Fruit fly (Drosophila melanogaster) whole organism, adult: ENCODE results near the gene per.
A peak's percentile ranks its signal among the peaks of the same experiment; 100 is the strongest.

ENCODE experiments used
- CG11617 ChIP-seq: fragments of 200-800 bp; sonication (Bioruptor generic); optimal IDR thresholded peaks from 2 replicates; lab custom pipeline; 2017; ENCODE audit warnings: mild to moderate bottlenecking, missing biosample characterization, missing genetic modification reagents, missing genetic modification characterization
- CG12768 ChIP-seq: fragments of 200-800 bp; sonication (Bioruptor generic); optimal IDR thresholded peaks from 2 replicates; lab custom pipeline; 2017; ENCODE audit warnings: missing biosample characterization, missing genetic modification characterization, mild to moderate bottlenecking, moderate library complexity, missing genetic modification reagents
- CG14711 ChIP-seq: fragments of 200-800 bp; sonication (Bioruptor generic); optimal IDR thresholded peaks from 2 replicates; lab custom pipeline; 2018; ENCODE audit warnings: missing biosample characterization, mild to moderate bottlenecking, missing genetic modification characterization, moderate library complexity
- CG1620 ChIP-seq: fragments of 200-800 bp; sonication (Bioruptor generic); optimal IDR thresholded peaks from 2 replicates; lab custom pipeline; 2016; ENCODE audit warnings: missing biosample characterization, missing genetic modification characterization
- CG33017 ChIP-seq: fragments of 200-800 bp; sonication (Bioruptor generic); optimal IDR thresholded peaks from 2 replicates; lab custom pipeline; 2018; ENCODE audit warnings: missing biosample characterization, mild to moderate bottlenecking, missing genetic modification characterization, moderate library complexity
- CG5204 ChIP-seq: fragments of 200-800 bp; sonication (Bioruptor generic); optimal IDR thresholded peaks from 2 replicates; lab custom pipeline; 2016; ENCODE audit warnings: missing biosample characterization, missing genetic modification characterization
- CG7045 ChIP-seq: fragments of 200-800 bp; sonication (Bioruptor generic); optimal IDR thresholded peaks from 2 replicates; lab custom pipeline; 2017; ENCODE audit warnings: missing biosample characterization, mild to moderate bottlenecking, missing genetic modification characterization
- CG7101 ChIP-seq: fragments of 200-800 bp; sonication (Bioruptor generic); optimal IDR thresholded peaks from 2 replicates; lab custom pipeline; 2018; ENCODE audit warnings: missing biosample characterization, mild to moderate bottlenecking, missing genetic modification characterization, moderate library complexity
- Clk ChIP-seq: fragments of 200-800 bp; sonication (Bioruptor generic); optimal IDR thresholded peaks from 2 replicates; lab custom pipeline; 2017; ENCODE audit warnings: missing biosample characterization, missing genetic modification characterization
- Crg-1 ChIP-seq: fragments of 200-800 bp; sonication (Bioruptor generic); optimal IDR thresholded peaks from 2 replicates; lab custom pipeline; 2016; ENCODE audit warnings: missing biosample characterization, missing genetic modification characterization
- Hr96 ChIP-seq: fragments of 200-800 bp; sonication (Bioruptor generic); optimal IDR thresholded peaks from 2 replicates; lab custom pipeline; 2016; ENCODE audit warnings: missing biosample characterization, missing genetic modification characterization
- Mnt ChIP-seq: fragments of 200-800 bp; sonication (Bioruptor generic); optimal IDR thresholded peaks from 2 replicates; lab custom pipeline; 2016; ENCODE audit warnings: missing biosample characterization, mild to moderate bottlenecking, missing genetic modification characterization
- bab1 ChIP-seq: fragments of 200-800 bp; sonication (Bioruptor generic); optimal IDR thresholded peaks from 3 replicates; lab custom pipeline; 2019; ENCODE audit warnings: missing biosample characterization, mild to moderate bottlenecking, missing genetic modification characterization, moderate library complexity
- cic ChIP-seq: fragments of 200-800 bp; sonication (Bioruptor generic); optimal IDR thresholded peaks from 2 replicates; lab custom pipeline; 2017; ENCODE audit warnings: missing biosample characterization, mild to moderate bottlenecking, missing genetic modification characterization, moderate library complexity
- cnc ChIP-seq, 2 experiments: fragments of >200 bp; optimal IDR thresholded peaks; 2 replicates each; lab custom pipeline; 2017
- kay ChIP-seq: fragments of 200-800 bp; sonication (Bioruptor generic); peaks from one replicate; lab custom pipeline; 2016; ENCODE audit warnings: missing biosample characterization, missing genetic modification characterization, borderline replicate concordance
- ovo ChIP-seq: fragments of 200-800 bp; sonication (Bioruptor generic); optimal IDR thresholded peaks from 2 replicates; lab custom pipeline; 2016; ENCODE audit warnings: missing biosample characterization, missing genetic modification characterization
- pad ChIP-seq: fragments of 200-800 bp; sonication (Bioruptor generic); optimal IDR thresholded peaks from 3 replicates; lab custom pipeline; 2017; ENCODE audit warnings: missing biosample characterization, missing genetic modification characterization, mild to moderate bottlenecking, moderate library complexity, missing genetic modification reagents
- tj ChIP-seq: fragments of 200-800 bp; sonication (Bioruptor generic); optimal IDR thresholded peaks from 3 replicates; lab custom pipeline; 2017; ENCODE audit warnings: missing biosample characterization, mild to moderate bottlenecking, missing genetic modification characterization, moderate library complexity
- toe ChIP-seq: fragments of 200-800 bp; sonication (Bioruptor generic); optimal IDR thresholded peaks from 2 replicates; lab custom pipeline; 2016; ENCODE audit warnings: missing biosample characterization, missing genetic modification characterization

The per gene

DNA sequence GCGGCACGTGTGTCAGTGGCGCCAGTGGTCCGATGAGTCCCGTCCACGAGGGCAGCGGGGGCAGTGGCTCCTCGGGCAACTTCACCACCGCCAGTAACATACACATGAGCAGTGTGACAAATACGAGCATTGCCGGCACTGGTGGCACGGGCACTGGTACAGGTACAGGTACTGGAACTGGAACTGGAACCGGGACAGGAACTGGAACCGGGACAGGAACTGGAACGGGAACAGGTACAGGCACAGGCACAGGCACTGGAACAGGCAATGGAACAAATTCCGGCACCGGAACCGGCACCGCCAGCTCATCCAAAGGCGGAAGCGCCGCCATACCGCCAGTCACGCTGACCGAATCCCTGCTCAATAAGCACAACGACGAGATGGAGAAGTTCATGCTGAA, 5.0 kb downstream of the per start:
- TF ChIP-seq CG1620 (GFP tag; lab: Kevin White, UChicago): no peak
- no peak for TF ChIP-seq CG12768 (GFP tag; lab: Kevin White, UChicago)
- no peak for TF ChIP-seq CG7101
- no peak for TF ChIP-seq bab1 (GFP tag; lab: Kevin White, UChicago)
- no peak for TF ChIP-seq pad (GFP tag; lab: Kevin White, UChicago)
- TF ChIP-seq Crg-1 (GFP tag; lab: Kevin White, UChicago): no peak
- no peak for TF ChIP-seq cnc (optimal IDR thresholded peaks at IDR 0.05; lab: Kevin White, UChicago)
- no peak for TF ChIP-seq CG11617 (GFP tag; lab: Kevin White, UChicago)
- no peak for TF ChIP-seq Mnt (GFP tag; lab: Kevin White, UChicago)
- no peak for TF ChIP-seq ovo (GFP tag; lab: Kevin White, UChicago)
- no peak for TF ChIP-seq cic (GFP tag; lab: Kevin White, UChicago)
- no peak for TF ChIP-seq tj
- no peak for TF ChIP-seq Clk (GFP tag; lab: Kevin White, UChicago)
- no peak for TF ChIP-seq toe (GFP tag; lab: Kevin White, UChicago)
- TF ChIP-seq Hr96 (GFP tag; lab: Kevin White, UChicago): no peak

DNA sequence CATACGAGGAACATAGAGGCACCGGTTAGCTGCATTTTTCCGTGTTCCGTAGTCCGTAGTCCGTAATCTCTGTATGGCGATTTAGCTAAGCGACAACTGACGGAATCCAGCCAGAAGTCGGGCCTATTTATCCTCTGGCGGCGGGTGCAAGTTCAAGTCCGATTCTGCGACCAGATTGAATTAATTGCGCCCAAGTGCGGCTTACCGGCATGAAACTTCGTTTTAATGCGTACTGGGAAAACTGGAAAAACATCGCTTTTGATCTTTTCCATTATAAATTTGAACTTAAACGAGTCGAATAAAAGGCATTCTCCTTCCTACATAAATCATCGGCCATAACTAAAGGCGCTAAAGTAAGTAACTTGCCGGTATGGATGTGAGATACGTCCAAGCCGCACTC, 8.4 kb downstream of the per start, which contains the start of gene dyw:
dyw (minus strand) TSS at position 101 of the 400 bp plus-strand sequence.
- no peak for TF ChIP-seq cnc (optimal IDR thresholded peaks at IDR 0.05; lab: Kevin White, UChicago)
- no peak for TF ChIP-seq cic (GFP tag; lab: Kevin White, UChicago)
- TF ChIP-seq kay (GFP tag; lab: Kevin White, UChicago): no peak
- no peak for TF ChIP-seq ovo (GFP tag; lab: Kevin White, UChicago)
- no peak for TF ChIP-seq Mnt (GFP tag; lab: Kevin White, UChicago)
- no peak for TF ChIP-seq CG7045 (GFP tag; lab: Kevin White, UChicago)
- no peak for TF ChIP-seq Clk (GFP tag; lab: Kevin White, UChicago)
- TF ChIP-seq toe (GFP tag; lab: Kevin White, UChicago): no peak
- no peak for TF ChIP-seq CG33017 (tag; lab: Kevin White, UChicago)
- no peak for TF ChIP-seq Crg-1 (GFP tag; lab: Kevin White, UChicago)
- TF ChIP-seq tj: no peak
- TF ChIP-seq CG11617 (GFP tag; lab: Kevin White, UChicago): no peak
- TF ChIP-seq CG12768 (GFP tag; lab: Kevin White, UChicago): no peak
- TF ChIP-seq CG7101: no peak

DNA sequence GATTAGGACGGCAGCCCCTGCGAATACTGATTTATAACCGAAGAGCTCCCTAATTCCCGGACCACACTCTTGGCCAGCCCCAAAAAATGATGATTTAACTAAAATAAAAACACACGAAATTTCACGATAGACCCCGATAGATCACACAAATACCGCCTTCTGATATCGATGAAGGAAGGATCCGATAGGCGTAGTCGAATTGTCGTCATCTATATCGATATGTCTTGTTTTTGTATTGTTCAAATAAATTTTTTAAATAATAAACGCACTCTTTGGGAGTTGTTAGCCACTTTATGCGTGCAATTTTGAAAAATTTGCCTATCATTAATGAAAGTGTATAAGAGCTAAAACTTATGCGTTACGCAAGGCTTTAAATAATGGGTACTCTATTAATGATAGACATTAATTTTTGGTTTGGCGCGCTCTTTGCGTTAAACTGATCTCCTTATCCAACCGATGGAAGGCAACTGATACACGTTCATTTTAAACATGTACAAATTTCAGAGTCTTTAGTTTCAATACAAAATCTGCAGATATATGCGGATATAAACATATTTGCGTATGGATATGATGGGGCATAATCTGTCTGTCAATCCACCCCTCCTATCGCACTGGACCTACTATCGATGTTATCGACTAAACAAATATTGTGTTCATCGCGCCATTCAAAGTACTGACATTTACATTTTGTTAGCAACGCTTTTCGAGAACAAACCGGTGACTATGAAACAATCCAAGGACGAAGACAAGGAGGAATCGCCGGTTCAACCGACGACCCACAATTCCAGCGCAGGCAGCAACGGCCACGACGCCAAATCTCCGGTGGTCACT, 12.9 kb downstream of the per start, which contains the start of the genes Spg7 and Lint-O:
Spg7 (minus strand) TSS at position 148 of the 831 bp plus-strand sequence.
Lint-O (plus strand) TSS at position 638 of the 831 bp plus-strand sequence.
- no peak for TF ChIP-seq pad (GFP tag; lab: Kevin White, UChicago)
- TF ChIP-seq tj: peak; percentile 46
- no peak for TF ChIP-seq Mnt (GFP tag; lab: Kevin White, UChicago)
- no peak for TF ChIP-seq bab1 (GFP tag; lab: Kevin White, UChicago)
- no peak for TF ChIP-seq CG11617 (GFP tag; lab: Kevin White, UChicago)
- no peak for TF ChIP-seq ovo (GFP tag; lab: Kevin White, UChicago)

DNA sequence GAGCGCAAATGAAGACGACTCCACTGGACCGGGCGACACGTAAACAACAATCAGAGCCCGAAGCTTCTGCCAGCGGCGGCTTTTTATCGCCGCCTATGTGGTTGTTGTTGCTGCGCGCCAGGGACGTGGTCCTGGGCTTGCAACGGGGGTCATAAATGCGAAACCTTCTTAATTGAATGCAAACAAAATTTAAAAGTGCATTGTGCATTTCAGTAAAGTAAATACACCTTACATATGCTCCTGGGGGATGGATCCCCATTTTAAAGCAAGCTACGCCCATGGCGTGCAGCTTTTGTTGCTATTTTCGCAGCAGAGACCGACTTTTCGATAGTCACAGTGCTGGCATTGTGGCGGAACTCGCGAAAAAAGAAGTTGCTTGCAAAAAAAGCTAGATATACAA, 18.3 kb downstream of the per start, which contains the start of gene Ugalt:
Ugalt (minus strand) TSS at position 160 of the 400 bp plus-strand sequence.
- peak; percentile 100 for TF ChIP-seq toe (GFP tag; lab: Kevin White, UChicago)
- TF ChIP-seq Crg-1 (GFP tag; lab: Kevin White, UChicago): peak; percentile 100
- peak; percentile 99 for TF ChIP-seq tj
- peak; percentile 99 for TF ChIP-seq pad (GFP tag; lab: Kevin White, UChicago)
- peak; percentile 100 for TF ChIP-seq CG1620 (GFP tag; lab: Kevin White, UChicago)
- TF ChIP-seq Mnt (GFP tag; lab: Kevin White, UChicago): peak; percentile 100
- peak; percentile 100 for TF ChIP-seq CG7045 (GFP tag; lab: Kevin White, UChicago)
- peak; percentile 100 for TF ChIP-seq bab1 (GFP tag; lab: Kevin White, UChicago)
- TF ChIP-seq CG14711 (tag; lab: Kevin White, UChicago): peak; percentile 100
- TF ChIP-seq CG7101: peak; percentile 100
- peak; percentile 100 for TF ChIP-seq Hr96 (GFP tag; lab: Kevin White, UChicago)
- peak; percentile 100 for TF ChIP-seq CG5204 (GFP tag; lab: Kevin White, UChicago)
- no peak for TF ChIP-seq cnc (optimal IDR thresholded peaks at IDR 0.05; lab: Kevin White, UChicago)
- no peak for TF ChIP-seq kay (GFP tag; lab: Kevin White, UChicago)
- TF ChIP-seq cic (GFP tag; lab: Kevin White, UChicago): peak; percentile 98
- peak; percentile 100 for TF ChIP-seq CG11617 (GFP tag; lab: Kevin White, UChicago)
- peak; percentile 100 for TF ChIP-seq ovo (GFP tag; lab: Kevin White, UChicago)
- peak; percentile 100 for TF ChIP-seq CG33017 (tag; lab: Kevin White, UChicago)
- TF ChIP-seq CG12768 (GFP tag; lab: Kevin White, UChicago): peak; percentile 100
- TF ChIP-seq Clk (GFP tag; lab: Kevin White, UChicago): peak; percentile 100

DNA sequence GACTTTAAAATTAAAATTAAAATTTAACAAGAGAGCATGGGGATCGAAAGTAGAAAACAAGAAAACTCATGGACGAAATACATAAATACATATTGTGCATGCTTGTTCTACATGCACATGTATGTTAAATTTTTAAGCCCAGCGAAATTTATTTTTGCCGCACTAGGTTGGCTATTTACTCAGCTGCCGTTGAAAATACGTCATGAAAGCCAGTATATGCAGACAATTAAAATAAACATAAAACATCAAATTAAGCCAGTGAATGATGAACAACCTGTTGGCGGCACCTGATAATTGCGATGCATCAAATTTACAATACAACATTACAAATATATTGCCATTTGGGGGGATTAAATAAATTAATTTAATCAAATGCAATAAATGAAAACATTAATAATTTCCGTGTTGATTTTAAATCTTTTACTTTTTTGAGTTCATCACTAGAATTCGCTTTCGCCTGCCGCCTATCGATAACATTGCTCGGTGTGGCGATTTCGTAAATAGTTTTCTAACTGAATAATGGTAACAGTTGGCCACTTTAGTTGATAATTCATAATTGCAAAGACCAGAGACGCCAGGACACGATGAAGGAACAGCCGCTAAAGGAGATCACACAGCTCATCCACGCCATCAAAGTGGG, 18.9 kb downstream of the per start, which contains the start of gene eIF2Bbeta:
eIF2Bbeta (plus strand) TSS at position 438 of the 640 bp plus-strand sequence.
- TF ChIP-seq kay (GFP tag; lab: Kevin White, UChicago): no peak
- peak; percentile 6 for TF ChIP-seq bab1 (GFP tag; lab: Kevin White, UChicago)
